Worm (Caenorhabditis elegans) whole organism, young adult: Measurements from ENCODE around the gene C53A5.9.

Source experiments
- dox-1 ChIP-seq: fragments of 200-800 bp; sonication (Bioruptor generic); IDR thresholded peaks from 2 replicates; pipeline ENCODE4 v1.3.6; 2022; ENCODE audit warnings: missing genetic modification reagents, missing genetic modification characterization, missing compliant biosample characterization
- lsl-1 ChIP-seq: fragments of 200-800 bp; sonication (Bioruptor generic); optimal IDR thresholded peaks from 2 replicates; lab custom pipeline; 2018; ENCODE audit warnings: mild to moderate bottlenecking, missing genetic modification characterization, moderate library complexity, missing compliant biosample characterization
- nfya-1 ChIP-seq: sonication (generic microtip); optimal IDR thresholded peaks from 2 replicates; lab custom pipeline; 2017; ENCODE audit warnings: antibody characterized with exemption, missing compliant biosample characterization, missing genetic modification characterization, borderline replicate concordance; ENCODE audit not compliant: insufficient read depth

- TF ChIP-seq lsl-1 (GFP tag; lab: Kevin White, UChicago), result no peak
- TF ChIP-seq dox-1 (GFP tag; lab: Robert Waterston, UW), result no peak
- TF ChIP-seq nfya-1 (tag; lab: Kevin White, UChicago), result no peak
Observed at ce11 chrV:14527210-14527609, 31.4 kb downstream of the C53A5.9 start.
